Fruit fly (Drosophila melanogaster) ovary, adult (tissue): ENCODE results near the gene mbo.

Experiments
- CG17801 ChIP-seq: fragments of 200-800 bp; optimal IDR thresholded peaks from 2 replicates; lab custom pipeline; 2019; ENCODE audit warnings: missing biosample characterization, mild to moderate bottlenecking, missing genetic modification characterization, moderate library complexity; ENCODE audit not compliant: partially characterized antibody

The mbo gene

DNA sequence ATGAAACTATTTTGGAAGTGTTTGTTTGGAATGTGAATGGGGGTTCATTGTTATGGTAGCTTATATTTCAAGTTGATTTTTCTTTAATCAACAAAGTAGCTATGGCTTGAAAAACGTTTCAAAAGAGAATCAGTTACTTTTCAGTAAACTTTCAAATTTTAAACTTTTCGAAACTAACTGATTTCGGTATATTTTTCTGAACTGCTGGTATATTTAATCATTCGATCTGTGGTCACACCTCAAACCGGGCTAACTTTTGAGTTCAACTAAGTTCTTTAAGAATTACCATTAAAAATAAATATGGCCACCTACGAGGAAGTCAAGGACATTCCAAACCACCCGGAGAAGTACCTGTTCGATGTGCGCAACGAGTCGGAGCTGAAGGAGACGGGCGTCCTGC is 26.0 kb upstream of the mbo start, which contains the start of gene CG12279:
TSS of gene CG12279 (plus strand) at position 234 of the 400 bp plus-strand sequence.
- no peak for TF ChIP-seq CG17801

DNA sequence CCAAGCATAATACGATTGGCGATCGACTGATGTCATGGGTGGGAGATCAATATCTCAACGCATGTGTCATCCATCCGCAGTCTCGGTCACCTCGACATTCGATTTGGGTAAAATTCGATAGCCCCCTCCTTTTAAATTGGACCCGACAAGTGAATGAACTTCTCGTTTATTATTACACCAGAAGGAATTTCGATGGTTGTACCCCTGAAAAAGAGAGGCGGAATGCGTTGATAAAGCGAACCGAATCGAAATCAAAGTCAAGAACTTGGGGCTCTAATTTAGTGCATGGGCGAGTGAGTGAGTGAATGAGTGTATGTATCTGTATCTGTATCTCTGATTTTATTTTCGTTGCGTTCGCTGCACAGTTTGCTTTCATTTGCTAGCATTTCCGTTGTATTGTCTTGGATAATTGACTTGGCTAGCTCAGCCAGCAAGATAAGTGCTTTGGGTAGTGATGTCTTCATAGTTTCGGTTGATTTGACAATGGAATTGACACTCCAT is 23.2 kb upstream of the mbo start:
- no peak for TF ChIP-seq CG17801

DNA sequence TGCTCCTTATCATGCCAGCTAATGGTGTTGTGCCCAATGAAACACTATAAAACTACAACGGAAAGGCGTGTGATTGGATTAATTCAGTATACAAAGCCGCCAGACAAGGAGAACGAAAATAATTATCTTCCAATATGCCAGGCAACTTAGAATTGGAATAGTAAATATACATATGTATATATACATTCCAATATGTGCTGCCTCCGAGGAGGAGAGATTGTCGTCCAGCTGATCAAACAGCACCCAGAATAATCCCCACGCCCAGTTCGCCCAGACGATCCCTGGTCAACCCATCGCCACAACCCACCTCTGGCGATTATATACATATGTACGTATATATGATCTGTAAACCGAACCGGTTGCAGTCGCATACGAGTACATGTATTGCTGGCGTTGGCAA is 22.4 kb upstream of the mbo start:
- no peak for TF ChIP-seq CG17801

DNA sequence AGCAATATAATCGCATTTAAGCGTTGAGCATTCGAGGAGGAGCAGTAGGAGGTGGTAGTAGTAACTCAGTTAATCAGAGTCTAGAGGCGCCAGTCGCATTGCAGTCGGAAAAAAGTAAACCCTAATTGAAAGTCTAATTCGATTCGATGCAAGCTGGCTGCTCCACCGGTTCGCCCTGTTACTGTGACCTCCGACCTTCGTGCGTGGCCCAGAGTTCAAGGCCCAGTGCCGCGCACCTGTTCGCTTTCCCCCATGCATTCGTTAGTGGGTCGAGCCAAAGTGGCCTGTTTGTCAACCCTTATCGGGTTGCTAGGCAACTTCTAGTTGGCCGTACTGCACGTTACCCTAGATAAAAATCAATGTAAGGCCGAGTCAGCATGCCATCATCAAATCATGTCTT is 21.6 kb upstream of the mbo start:
- TF ChIP-seq CG17801, result no peak

DNA sequence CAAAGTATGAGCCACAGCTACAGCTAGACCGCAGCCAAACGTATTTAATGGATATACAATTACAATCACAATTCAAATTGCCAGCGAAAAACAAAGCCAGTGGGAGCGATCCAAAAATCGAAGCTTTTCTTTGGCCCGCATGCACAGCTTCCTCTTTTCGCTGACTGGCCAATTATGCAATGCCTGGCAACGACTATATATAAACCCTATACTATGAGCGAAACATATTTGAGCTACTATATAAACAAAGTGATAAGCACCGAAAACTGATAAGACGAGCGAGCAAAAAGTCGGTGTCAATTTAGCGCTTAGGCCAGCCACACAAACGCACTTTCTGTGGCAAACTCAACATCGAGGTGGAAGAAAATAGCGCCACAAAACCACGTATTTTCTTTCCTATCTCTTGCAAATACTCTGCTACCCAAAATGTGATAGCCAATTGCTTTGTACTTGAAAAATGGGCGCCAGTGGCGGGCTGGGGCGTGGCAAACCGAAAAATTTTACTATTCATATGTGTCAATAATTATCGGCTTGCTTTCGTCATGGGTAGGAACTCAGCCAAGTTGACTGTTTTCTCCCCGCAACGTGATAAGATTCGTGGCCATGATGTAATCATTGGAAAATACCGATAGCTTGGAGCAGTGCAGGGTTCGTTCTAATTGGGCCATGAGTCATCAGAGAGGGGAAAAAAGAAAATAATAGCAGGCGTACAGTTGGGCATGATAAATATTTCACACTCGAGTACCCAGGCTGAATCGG is 20.9 kb upstream of the mbo start:
- no peak for TF ChIP-seq CG17801

DNA sequence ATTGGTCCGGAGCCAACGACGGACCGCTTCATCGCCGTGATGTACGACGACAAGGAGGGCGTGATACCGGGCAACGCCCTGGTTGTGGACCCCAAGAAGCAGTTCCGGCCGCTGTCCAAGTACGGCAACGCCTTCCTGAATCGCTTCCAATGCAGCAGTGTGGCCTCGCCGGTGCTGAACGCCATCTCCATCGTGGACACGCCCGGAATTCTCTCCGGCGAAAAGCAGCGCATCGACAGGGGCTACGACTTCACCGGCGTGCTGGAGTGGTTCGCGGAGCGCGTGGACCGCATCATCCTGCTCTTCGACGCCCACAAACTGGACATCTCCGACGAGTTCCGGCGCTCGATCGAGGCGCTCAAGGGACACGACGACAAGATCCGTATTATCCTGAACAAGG is 19.5 kb upstream of the mbo start:
- no peak for TF ChIP-seq CG17801

DNA sequence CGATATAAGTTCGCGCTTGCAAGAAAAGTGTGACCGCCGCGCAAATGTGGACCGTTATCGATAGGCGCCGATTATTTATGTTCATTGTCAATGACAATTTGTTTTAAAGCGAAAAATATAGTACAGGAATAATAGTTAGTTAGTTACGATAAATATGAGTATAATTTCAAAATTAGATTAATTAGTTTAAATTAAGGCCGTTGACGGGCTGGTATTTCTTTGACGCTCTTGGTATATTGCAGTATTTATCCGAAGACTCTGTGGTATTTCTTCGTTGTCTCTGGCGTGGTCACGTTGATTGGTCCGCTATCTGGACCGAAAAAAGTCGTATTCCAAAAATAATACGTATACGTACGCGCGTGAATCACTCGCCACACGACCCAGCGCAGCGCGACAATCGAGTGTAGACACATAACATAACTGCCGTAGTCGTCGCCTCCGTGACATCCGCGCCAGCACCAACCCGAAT is 18.8 kb upstream of the mbo start:
- TF ChIP-seq CG17801, result no peak

DNA sequence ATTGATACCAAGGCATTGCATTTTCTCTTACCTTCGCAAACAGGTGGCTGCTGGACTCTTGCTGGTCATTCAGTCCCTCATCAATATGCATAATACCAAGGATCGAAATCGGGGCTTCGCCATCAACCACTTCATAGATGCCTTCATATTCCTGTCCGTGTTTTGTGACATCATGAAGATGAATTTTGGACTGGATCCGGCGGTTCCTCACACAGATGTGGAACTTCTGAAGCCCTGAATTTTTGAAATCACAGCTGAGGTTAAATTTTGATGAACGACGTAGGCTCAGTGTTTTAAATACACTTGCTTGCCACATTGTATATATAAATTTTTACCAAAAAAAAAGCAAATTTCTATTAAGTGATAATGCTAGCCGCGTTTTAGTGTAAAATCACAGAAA is 18.2 kb upstream of the mbo start, which contains the start of gene Past1:
TSS of gene Past1 (plus strand) at position 301 of the 400 bp plus-strand sequence.
- no peak for TF ChIP-seq CG17801

DNA sequence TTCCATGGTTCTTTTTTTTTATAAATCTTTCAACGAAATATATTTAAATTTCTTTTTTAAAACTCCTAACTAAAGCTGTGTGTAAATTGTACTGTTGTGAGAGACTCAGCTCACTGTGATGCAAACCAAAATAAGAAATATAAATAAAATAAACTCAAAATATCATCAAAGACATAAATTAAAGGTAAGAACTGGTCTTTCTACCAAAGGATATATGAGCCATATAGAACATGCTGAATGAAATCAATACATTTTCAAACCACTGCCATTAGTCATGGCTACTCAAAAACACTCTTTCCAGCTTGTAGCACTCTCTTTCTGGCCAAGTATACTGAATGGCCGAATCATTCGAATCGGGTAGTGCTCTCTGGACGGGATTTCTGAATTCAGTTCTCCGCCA is 15.9 kb upstream of the mbo start, which contains the start of the genes CG14391 and NijC:
TSS of gene CG14391 (minus strand) at position 101 of the 400 bp plus-strand sequence.
TSS of gene NijC (plus strand) at position 388 of the 400 bp plus-strand sequence.
- TF ChIP-seq CG17801, result no peak

DNA sequence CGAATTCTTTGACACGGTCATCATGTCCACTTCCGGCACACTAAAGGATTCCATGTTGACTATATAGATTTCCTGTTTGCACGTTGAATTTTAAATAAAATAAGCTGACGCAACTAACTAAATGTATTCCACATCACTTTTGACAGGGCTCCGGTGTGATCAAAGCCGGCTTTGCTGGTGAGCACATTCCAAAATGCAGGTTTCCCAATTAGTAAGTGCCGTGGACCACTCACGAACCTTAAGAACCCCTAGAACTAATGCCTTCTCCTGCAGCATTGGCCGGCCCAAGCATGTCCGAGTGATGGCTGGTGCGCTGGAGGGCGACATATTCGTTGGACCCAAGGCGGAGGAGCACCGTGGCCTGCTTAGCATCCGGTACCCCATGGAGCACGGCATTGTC is 13.6 kb upstream of the mbo start, which contains the start of gene CG31347:
TSS of gene CG31347 (minus strand) at position 101 of the 400 bp plus-strand sequence.
- no peak for TF ChIP-seq CG17801

DNA sequence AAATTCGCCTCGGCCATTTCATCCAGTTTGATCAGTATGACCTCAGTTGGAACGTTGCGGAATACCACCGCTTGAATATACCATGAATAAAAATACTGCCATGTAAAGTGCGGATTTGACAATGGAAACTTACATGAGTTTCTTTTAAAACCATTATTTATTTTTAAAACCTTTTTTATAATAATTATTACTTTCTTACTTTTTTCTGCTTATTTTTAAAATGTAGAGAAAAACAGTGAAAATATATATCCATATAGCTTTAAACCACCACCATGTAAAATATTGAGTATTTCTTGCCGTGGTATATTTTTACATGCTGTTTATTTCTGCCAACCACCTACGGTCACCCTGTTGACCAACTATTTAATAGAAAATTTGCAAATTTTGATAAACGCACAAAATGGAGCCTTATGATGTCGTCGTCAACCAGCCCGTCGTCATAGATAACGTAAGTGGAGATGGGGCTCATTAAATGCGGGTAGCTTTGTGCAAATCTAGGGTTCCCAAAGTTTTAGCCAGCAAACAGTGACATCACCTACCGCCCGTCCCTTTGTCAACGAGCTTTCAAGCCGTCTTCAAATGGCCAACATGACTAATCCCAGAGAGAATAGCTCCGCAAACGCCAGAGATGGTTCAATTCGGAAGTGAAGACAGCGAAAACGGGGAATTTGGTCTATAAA is 12.7 kb upstream of the mbo start, which contains the start of gene Arp1:
TSS of gene Arp1 (plus strand) at position 322 of the 680 bp plus-strand sequence.
- no peak for TF ChIP-seq CG17801

DNA sequence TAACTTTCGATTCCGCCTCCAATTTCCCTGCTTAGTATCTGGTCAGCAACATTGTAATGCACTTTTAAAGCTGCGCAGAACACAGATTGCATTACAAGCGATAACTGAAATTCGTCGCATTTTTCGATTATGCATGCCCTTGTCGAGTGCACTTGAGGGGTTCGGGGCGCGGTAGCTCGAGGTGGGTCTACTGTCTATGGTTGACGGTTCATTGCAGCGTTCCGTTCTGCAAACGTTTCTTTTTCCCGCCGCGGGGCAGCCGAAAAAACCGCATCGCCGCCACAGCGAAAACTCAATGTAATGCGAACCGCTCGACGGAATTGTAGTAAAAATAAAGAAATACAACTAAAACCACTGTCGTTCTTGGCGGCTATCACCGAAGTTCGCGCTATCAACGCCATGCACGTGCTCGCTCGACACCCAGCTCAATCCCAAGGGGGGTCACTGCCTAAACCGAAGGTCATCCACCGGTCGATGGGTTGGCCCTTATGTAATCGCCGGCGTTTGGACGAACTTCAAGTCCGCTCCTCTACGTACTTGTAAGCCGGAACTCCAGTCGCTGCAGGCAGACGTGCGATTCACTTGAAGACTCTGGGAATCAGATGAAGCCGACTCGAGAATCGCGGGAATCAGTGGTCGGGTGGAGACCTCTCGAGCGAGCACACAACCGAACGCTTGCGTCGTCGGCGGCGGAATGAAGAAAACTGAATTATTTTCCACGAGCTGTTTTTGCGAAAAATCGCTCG is 10.0 kb upstream of the mbo start, which contains the start of gene kar:
TSS of gene kar (minus strand) at position 696 of the 746 bp plus-strand sequence.
- no peak for TF ChIP-seq CG17801

DNA sequence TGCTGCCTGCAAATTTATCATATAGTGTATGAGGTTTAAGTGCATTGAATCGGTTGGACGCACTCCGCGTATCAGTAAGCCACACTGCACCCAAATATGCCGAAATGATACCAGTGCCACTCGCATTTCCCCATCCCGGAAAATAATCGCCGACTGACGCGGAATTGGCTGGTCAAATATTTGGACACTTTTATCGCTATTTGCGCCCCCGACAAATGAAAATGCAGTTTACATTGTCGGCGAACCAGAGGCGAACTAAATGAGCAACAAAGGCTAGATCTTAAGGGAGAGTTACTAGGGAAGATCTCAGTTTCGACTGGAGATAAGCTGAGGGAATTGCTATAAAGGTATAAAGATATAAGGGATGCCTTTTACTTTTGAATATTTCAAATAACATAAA is 9.3 kb upstream of the mbo start:
- TF ChIP-seq CG17801, result no peak

DNA sequence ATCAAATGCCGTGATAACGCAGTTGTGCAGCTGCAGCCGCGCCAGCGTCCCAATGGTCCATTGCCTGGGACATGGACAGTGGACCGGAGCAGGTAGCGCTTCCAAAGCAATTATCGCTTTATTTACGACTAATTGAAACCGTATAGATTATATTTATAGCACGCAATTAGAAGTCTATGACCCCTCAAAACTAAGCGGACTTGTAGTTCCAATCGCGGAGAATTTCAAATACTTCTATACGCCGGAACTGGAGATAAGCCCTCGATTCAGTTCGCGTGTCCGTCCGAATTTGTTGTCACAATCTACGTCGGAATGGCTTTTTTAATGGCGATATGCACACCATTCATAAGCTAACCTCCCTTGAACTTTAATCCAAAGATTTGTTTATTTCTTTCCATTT is 6.4 kb upstream of the mbo start:
- no peak for TF ChIP-seq CG17801

DNA sequence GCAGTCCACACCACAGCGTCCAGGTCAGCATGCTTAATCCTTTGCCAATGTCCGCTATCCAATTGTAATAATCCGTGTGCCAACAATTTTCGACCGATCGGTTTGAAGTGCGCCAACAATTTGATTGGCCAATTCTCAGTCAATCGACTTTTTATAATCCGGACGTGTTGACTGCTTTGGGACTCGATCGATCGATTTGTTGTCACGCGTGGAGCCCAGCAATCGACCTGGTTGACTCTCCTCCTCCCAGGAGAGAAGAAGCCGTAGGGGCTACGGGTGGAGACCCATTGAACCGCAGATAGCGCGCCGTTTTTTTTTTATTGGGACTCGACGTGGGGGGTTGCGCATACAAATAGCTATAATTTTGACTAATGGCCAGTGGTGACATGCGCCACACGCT is 2.4 kb upstream of the mbo start, which contains the start of gene Cyp313a4:
TSS of gene Cyp313a4 (minus strand) at position 101 of the 400 bp plus-strand sequence.
- TF ChIP-seq CG17801, result no peak

DNA sequence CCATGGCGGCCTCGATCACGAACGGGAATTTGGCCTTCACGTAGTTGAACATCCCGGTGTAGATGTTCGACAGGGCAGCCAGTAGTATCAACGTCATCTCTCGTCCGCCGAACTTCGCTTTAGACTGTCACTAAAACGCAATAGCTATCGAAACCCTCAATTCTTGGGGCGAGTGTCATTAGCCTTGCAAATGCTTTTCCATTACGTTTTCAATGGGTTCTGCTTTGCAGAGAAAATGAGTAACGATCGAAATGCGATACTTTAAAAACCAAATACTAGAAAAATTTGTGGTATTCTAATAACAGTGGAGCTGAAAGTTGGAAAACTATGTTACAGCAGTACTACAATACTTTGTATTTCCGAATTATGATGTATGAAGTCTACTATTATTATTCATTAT is 2.7 kb downstream of the mbo start, which contains the start of gene CG43630:
TSS of gene CG43630 (minus strand) at position 101 of the 400 bp plus-strand sequence.
- TF ChIP-seq CG17801, result no peak
